Fruit fly (Drosophila melanogaster) whole organism, prepupa: ENCODE data around the gene CG11247.

ENCODE experiments used
- CG3032 ChIP-seq: fragments of 200-800 bp; optimal IDR thresholded peaks from 2 replicates; lab custom pipeline; 2019; ENCODE audit warnings: missing biosample characterization, mild to moderate bottlenecking, missing genetic modification characterization, moderate library complexity
- CG4318 ChIP-seq: fragments of 200-800 bp; sonication (Bioruptor generic); optimal IDR thresholded peaks from 3 replicates; lab custom pipeline; 2017; ENCODE audit warnings: missing biosample characterization, mild to moderate bottlenecking, missing genetic modification characterization
- CG9139 ChIP-seq: fragments of 200-800 bp; sonication (Bioruptor generic); optimal IDR thresholded peaks from 3 replicates; lab custom pipeline; 2017; ENCODE audit warnings: missing biosample characterization, mild to moderate bottlenecking, missing genetic modification characterization
- Met ChIP-seq: fragments of 200-800 bp; sonication (Bioruptor generic); optimal IDR thresholded peaks from 3 replicates; lab custom pipeline; 2016; ENCODE audit warnings: missing biosample characterization, missing genetic modification characterization
- OdsH ChIP-seq: fragments of 200-800 bp; sonication (Bioruptor generic); optimal IDR thresholded peaks from 3 replicates; lab custom pipeline; 2016; ENCODE audit warnings: missing biosample characterization, missing genetic modification characterization

- TF ChIP-seq CG9139 (GFP tag; lab: Kevin White, UChicago), result no peak
- no peak for TF ChIP-seq OdsH (GFP tag; lab: Kevin White, UChicago)
- TF ChIP-seq Met, result no peak
- no peak for TF ChIP-seq CG4318
- TF ChIP-seq CG3032, result no peak
Measured at dm6 chr3L:21741234-21741633, 12.6 kb upstream of the CG11247 start, which contains the start of gene CG14572.
